Worm (Caenorhabditis elegans) whole organism, mixed stage, embryonic: ENCODE data around the gene R11D1.13.

ENCODE experiments used
- bed-3 ChIP-seq: fragments of 200-800 bp; sonication (Bioruptor generic); optimal IDR thresholded peaks from 3 replicates; lab custom pipeline; 2018; ENCODE audit warnings: mild to moderate bottlenecking, missing genetic modification characterization, moderate library complexity, missing compliant biosample characterization
- ceh-39 ChIP-seq: fragments of 150-350 bp; optimal IDR thresholded peaks from 2 replicates; lab custom pipeline; 2014; ENCODE audit warnings: missing biosample characterization, missing genetic modification characterization
- ceh-43 ChIP-seq: fragments of 200-800 bp; sonication (Bioruptor generic); optimal IDR thresholded peaks from 2 replicates; lab custom pipeline; 2018; ENCODE audit warnings: mild to moderate bottlenecking, missing genetic modification characterization, moderate library complexity, missing compliant biosample characterization
- ceh-83 ChIP-seq: fragments of 200-800 bp; sonication (Bioruptor generic); optimal IDR thresholded peaks from 2 replicates; lab custom pipeline; 2018; ENCODE audit warnings: mild to moderate bottlenecking, missing genetic modification characterization, missing compliant biosample characterization
- ces-1 ChIP-seq: fragments of 150-350 bp; optimal IDR thresholded peaks from 2 replicates; lab custom pipeline; 2014; ENCODE audit warnings: missing biosample characterization, missing genetic modification reagents, missing genetic modification characterization
- cnd-1 ChIP-seq: fragments of 200-800 bp; sonication (Bioruptor generic); optimal IDR thresholded peaks from 2 replicates; lab custom pipeline; 2018; ENCODE audit warnings: mild to moderate bottlenecking, missing genetic modification characterization, missing compliant biosample characterization
- drap-1 ChIP-seq: fragments of 200-800 bp; sonication (Bioruptor generic); optimal IDR thresholded peaks from 3 replicates; lab custom pipeline; 2018; ENCODE audit warnings: mild to moderate bottlenecking, missing genetic modification characterization, missing compliant biosample characterization
- elt-1 ChIP-seq: sonication (generic microtip); optimal IDR thresholded peaks from 2 replicates; lab custom pipeline; 2017; ENCODE audit warnings: missing genetic modification characterization, mild to moderate bottlenecking, missing compliant biosample characterization, antibody characterized with exemption, moderate library complexity, borderline replicate concordance; ENCODE audit not compliant: insufficient read depth
- elt-3 ChIP-seq: fragments of 150-350 bp; optimal IDR thresholded peaks from 2 replicates; lab custom pipeline; 2014; ENCODE audit warnings: missing biosample characterization, missing genetic modification characterization
- flh-1 ChIP-seq: fragments of 200-800 bp; sonication (Bioruptor generic); optimal IDR thresholded peaks from 2 replicates; lab custom pipeline; 2018; ENCODE audit warnings: mild to moderate bottlenecking, missing genetic modification characterization, moderate library complexity, missing compliant biosample characterization
- hlh-1 ChIP-seq: fragments of 150-350 bp; optimal IDR thresholded peaks from 2 replicates; lab custom pipeline; 2014; ENCODE audit warnings: missing biosample characterization, missing genetic modification reagents, missing genetic modification characterization
- lin-13 ChIP-seq: fragments of 150-350 bp; optimal IDR thresholded peaks from 2 replicates; lab custom pipeline; 2014; ENCODE audit warnings: missing biosample characterization, missing genetic modification characterization
- lin-32 ChIP-seq: fragments of 200-800 bp; sonication (Bioruptor generic); optimal IDR thresholded peaks from 2 replicates; lab custom pipeline; 2018; ENCODE audit warnings: mild to moderate bottlenecking, missing genetic modification characterization, missing compliant biosample characterization
- mab-5 ChIP-seq: fragments of 150-350 bp; optimal IDR thresholded peaks from 2 replicates; lab custom pipeline; 2014; ENCODE audit warnings: missing biosample characterization, missing genetic modification characterization
- mep-1 ChIP-seq: fragments of 150-350 bp; optimal IDR thresholded peaks from 2 replicates; lab custom pipeline; 2017; ENCODE audit warnings: missing biosample characterization, missing genetic modification reagents, missing genetic modification characterization, inconsistent platforms
- mls-2 ChIP-seq: sonication (generic microtip); optimal IDR thresholded peaks from 2 replicates; lab custom pipeline; 2016; ENCODE audit warnings: mild to moderate bottlenecking, missing genetic modification characterization, moderate library complexity, missing compliant biosample characterization
- nhr-12 ChIP-seq: fragments of 150-350 bp; optimal IDR thresholded peaks from 2 replicates; lab custom pipeline; 2014; ENCODE audit warnings: missing biosample characterization, missing genetic modification characterization
- nhr-2 ChIP-seq: fragments of 150-350 bp; optimal IDR thresholded peaks from 2 replicates; lab custom pipeline; 2014; ENCODE audit warnings: missing biosample characterization, missing genetic modification characterization
- nhr-237 ChIP-seq: fragments of 150-350 bp; optimal IDR thresholded peaks from 2 replicates; lab custom pipeline; 2014; ENCODE audit warnings: missing biosample characterization, missing genetic modification characterization
- nhr-28 ChIP-seq: fragments of 150-350 bp; optimal IDR thresholded peaks from 2 replicates; lab custom pipeline; 2014; ENCODE audit warnings: missing biosample characterization, missing genetic modification characterization
- sem-2 ChIP-seq: fragments of 200-800 bp; sonication (Bioruptor generic); optimal IDR thresholded peaks from 2 replicates; lab custom pipeline; 2018; ENCODE audit warnings: mild to moderate bottlenecking, missing genetic modification characterization, missing compliant biosample characterization
- snpc-4 ChIP-seq: fragments of 150-350 bp; optimal IDR thresholded peaks from 2 replicates; lab custom pipeline; 2014; ENCODE audit warnings: missing biosample characterization, missing genetic modification characterization
- tbx-8 ChIP-seq: fragments of 200-800 bp; sonication (Bioruptor generic); optimal IDR thresholded peaks from 2 replicates; lab custom pipeline; 2018; ENCODE audit warnings: mild to moderate bottlenecking, missing genetic modification characterization, moderate library complexity, missing compliant biosample characterization
- unc-120 ChIP-seq: sonication (generic microtip); optimal IDR thresholded peaks from 2 replicates; lab custom pipeline; 2017; ENCODE audit warnings: missing genetic modification characterization, missing compliant biosample characterization; ENCODE audit not compliant: poor library complexity, severe bottlenecking
- unc-39 ChIP-seq: fragments of 150-350 bp; optimal IDR thresholded peaks from 2 replicates; lab custom pipeline; 2014; ENCODE audit warnings: missing biosample characterization, missing genetic modification characterization
- unc-62 ChIP-seq: fragments of 150-350 bp; optimal IDR thresholded peaks from 2 replicates; lab custom pipeline; 2014; ENCODE audit warnings: missing biosample characterization, missing genetic modification reagents, missing genetic modification characterization
- zip-8 ChIP-seq: fragments of 150-350 bp; optimal IDR thresholded peaks from 2 replicates; lab custom pipeline; 2014; ENCODE audit warnings: missing biosample characterization, missing genetic modification characterization
- ztf-11 ChIP-seq: fragments of 150-350 bp; optimal IDR thresholded peaks from 2 replicates; lab custom pipeline; 2014; ENCODE audit warnings: missing biosample characterization, missing genetic modification characterization

The R11D1.13 gene

DNA sequence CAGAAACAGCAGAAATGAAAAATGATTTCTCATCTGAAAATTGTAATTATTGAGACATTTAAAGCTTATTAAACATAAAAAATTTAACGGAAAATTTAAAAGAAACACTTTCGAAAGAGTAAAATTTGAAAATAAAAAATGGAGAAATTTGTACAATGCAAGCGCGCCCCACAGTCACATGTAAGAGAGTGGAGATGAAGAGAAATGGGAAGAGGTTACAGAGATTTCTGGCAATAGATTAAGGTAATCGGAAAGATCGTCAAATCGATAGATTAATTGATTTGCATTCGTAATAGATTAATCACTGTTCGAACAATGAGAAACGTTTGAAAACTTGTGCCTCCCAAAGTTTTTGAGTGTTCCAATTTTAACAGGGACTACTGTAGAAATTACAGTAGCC is 20.5 kb downstream of the R11D1.13 start, which contains the start of gene C15C8.4:
Gene C15C8.4, minus strand, starts transcription at position 33 of the 400 bp plus-strand sequence.
- no peak for TF ChIP-seq elt-3
- peak; percentile 94 for TF ChIP-seq elt-1 (tag; lab: Kevin White, UChicago)

DNA sequence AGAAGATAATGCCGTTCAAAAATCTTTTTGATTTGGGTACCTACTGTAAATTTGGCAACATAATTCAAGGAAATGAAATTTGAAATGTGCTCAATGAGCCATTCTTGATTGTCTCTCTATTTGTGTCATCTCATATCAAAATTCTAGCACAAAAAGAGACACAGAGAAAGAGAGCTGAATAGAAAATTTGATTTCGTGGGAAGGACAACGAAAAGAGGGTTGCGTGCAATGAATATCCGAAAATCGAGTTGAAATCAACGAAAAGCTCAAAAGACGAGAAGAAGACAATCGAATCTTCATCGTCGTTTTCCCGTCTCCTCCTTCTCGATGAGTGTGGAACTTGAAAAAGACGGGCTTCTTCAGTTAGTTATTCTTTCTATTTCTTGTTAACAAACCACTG is 20.9 kb downstream of the R11D1.13 start, which contains the start of gene C15C8.5:
Gene C15C8.5, plus strand, starts transcription at position 152 of the 400 bp plus-strand sequence.
- TF ChIP-seq ces-1 (GFP tag; lab: Kevin White, UChicago) (peak; percentile 97), cnd-1 (no peak)

DNA sequence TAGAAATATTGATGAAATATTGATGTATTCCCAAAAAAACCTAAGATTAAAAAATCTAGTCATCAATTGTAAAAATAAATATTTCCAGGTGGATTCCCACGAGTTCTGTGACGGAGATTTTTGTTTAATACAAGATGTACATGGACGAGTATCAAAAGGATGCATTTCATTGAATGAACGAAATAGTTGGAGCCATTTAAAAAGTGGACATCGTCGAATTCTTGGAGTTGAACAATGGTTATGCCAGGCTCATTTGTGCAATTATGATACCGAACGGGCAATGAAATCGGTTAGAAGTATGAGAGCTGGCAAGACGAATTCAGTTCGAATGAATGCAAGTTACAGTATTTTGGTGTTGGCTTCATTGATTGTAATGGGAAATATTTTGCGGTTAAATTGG is 22.6 kb downstream of the R11D1.13 start:
- TF ChIP-seq ceh-43 (GFP tag; lab: Kevin White, UChicago) (no peak), drap-1 (GFP tag; lab: Kevin White, UChicago) (no peak), unc-39 (tag; lab: Kevin White, UChicago) (no peak), mls-2 (tag; lab: Kevin White, UChicago) (no peak), cnd-1 (no peak), ztf-11 (tag; lab: Kevin White, UChicago) (no peak), bed-3 (GFP tag; lab: Kevin White, UChicago) (no peak), mep-1 (tag; lab: Kevin White, UChicago) (no peak), lin-32 (GFP tag; lab: Kevin White, UChicago) (no peak), ceh-39 (no peak), flh-1 (GFP tag; lab: Kevin White, UChicago) (no peak), nhr-237 (tag; lab: Kevin White, UChicago) (no peak), unc-62 (GFP tag; lab: Kevin White, UChicago) (no peak), unc-120 (tag; lab: Kevin White, UChicago) (no peak), tbx-8 (GFP tag; lab: Kevin White, UChicago) (no peak), ces-1 (GFP tag; lab: Kevin White, UChicago) (no peak), nhr-2 (no peak), nhr-28 (tag; lab: Kevin White, UChicago) (no peak), ceh-83 (no peak), hlh-1 (tag; lab: Kevin White, UChicago) (no peak)

- TF ChIP-seq unc-120 (tag; lab: Kevin White, UChicago): no peak
- no peak for TF ChIP-seq snpc-4
- TF ChIP-seq mep-1 (tag; lab: Kevin White, UChicago): no peak
- no peak for TF ChIP-seq ceh-83
- no peak for TF ChIP-seq mls-2 (tag; lab: Kevin White, UChicago)
- TF ChIP-seq bed-3 (GFP tag; lab: Kevin White, UChicago): no peak
- no peak for TF ChIP-seq nhr-12 (tag; lab: Kevin White, UChicago)
- no peak for TF ChIP-seq cnd-1
- TF ChIP-seq ztf-11 (tag; lab: Kevin White, UChicago): no peak
- TF ChIP-seq mab-5 (tag; lab: Kevin White, UChicago): no peak
- TF ChIP-seq nhr-2: no peak
- no peak for TF ChIP-seq lin-13 (tag; lab: Kevin White, UChicago)
- no peak for TF ChIP-seq elt-1 (tag; lab: Kevin White, UChicago)
- no peak for TF ChIP-seq flh-1 (GFP tag; lab: Kevin White, UChicago)
- no peak for TF ChIP-seq sem-2 (GFP tag; lab: Kevin White, UChicago)
- TF ChIP-seq unc-62 (GFP tag; lab: Kevin White, UChicago): no peak
- TF ChIP-seq hlh-1 (tag; lab: Kevin White, UChicago): no peak
Observed at ce11 chrV:12751495-12752050, 24.6 kb downstream of the R11D1.13 start, which contains the start of gene C15C8.6. C15C8.6 (minus strand) TSS chrV:12751545.

DNA sequence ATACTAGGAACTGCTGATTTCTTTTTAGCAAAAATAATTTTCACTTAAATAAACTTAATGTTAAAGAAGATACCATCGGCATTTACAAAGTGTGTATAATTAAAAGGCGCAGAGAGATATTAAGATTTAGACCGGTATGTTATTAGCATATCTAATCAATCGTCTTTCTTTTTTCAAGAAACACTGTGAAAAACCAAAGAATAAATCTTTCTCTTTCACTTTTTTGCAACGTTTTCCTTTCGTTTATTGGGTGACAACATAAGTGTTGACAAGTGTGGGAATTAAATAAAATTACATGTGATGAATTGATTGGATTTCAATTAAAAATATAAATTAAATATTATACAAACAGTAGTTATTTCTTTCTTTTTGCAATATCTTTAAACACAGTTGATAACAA is 25.5 kb downstream of the R11D1.13 start, which contains the start of gene C15C8.8:
Gene C15C8.8, minus strand, starts transcription at position 101 of the 400 bp plus-strand sequence.
- TF ChIP-seq ztf-11 (tag; lab: Kevin White, UChicago) (no peak), hlh-1 (tag; lab: Kevin White, UChicago) (no peak), ceh-39 (no peak), elt-1 (tag; lab: Kevin White, UChicago) (no peak), nhr-2 (no peak), zip-8 (tag; lab: Kevin White, UChicago) (no peak), elt-3 (no peak)
